Worm (Caenorhabditis elegans) whole organism, midembryonic: ENCODE measurements around the gene ccch-3.

Experiments
- T22C8.4 ChIP-seq: fragments of 200-800 bp; sonication (Bioruptor generic); IDR thresholded peaks from 2 replicates; pipeline ENCODE4 v1.3.6; 2022; ENCODE audit warnings: missing genetic modification characterization, missing compliant biosample characterization
- cog-1 ChIP-seq: sonication (generic microtip); optimal IDR thresholded peaks from 2 replicates; lab custom pipeline; 2016; ENCODE audit warnings: missing genetic modification characterization, missing compliant biosample characterization
- flt-1 ChIP-seq: fragments of 200-800 bp; sonication (Bioruptor generic); IDR thresholded peaks from 2 replicates; pipeline ENCODE4 v1.3.6; 2022; ENCODE audit warnings: missing genetic modification characterization, missing compliant biosample characterization
- klf-2 ChIP-seq: fragments of 200-800 bp; sonication (Bioruptor generic); conservative IDR thresholded peaks from 2 replicates; pipeline ENCODE4 v1.3.6; 2022; ENCODE audit warnings: missing genetic modification reagents, missing genetic modification characterization, missing compliant biosample characterization
- med-1 ChIP-seq: sonication (generic microtip); optimal IDR thresholded peaks from 2 replicates; lab custom pipeline; 2017; ENCODE audit warnings: missing genetic modification characterization, mild to moderate bottlenecking, missing compliant biosample characterization, antibody characterized with exemption, missing genetic modification reagents; ENCODE audit not compliant: insufficient read depth
- ref-1 ChIP-seq: fragments of 200-800 bp; sonication (Bioruptor generic); conservative IDR thresholded peaks from 2 replicates; pipeline ENCODE4 v1.3.6; 2022; ENCODE audit warnings: missing genetic modification reagents, missing genetic modification characterization, missing compliant biosample characterization
- tab-1 ChIP-seq: fragments of 200-800 bp; sonication (Bioruptor generic); IDR thresholded peaks from 2 replicates; pipeline ENCODE4 v1.3.6; 2022; ENCODE audit warnings: missing genetic modification characterization, missing compliant biosample characterization
- ztf-23 ChIP-seq: fragments of 200-800 bp; sonication (Bioruptor generic); IDR thresholded peaks from 2 replicates; pipeline ENCODE4 v1.3.6; 2022; ENCODE audit warnings: missing genetic modification reagents, missing genetic modification characterization, missing compliant biosample characterization
- ztf-29 ChIP-seq: fragments of 200-800 bp; sonication (Bioruptor generic); IDR thresholded peaks from 2 replicates; pipeline ENCODE4 v1.3.6; 2022; ENCODE audit warnings: missing genetic modification reagents, missing genetic modification characterization, missing compliant biosample characterization

The ccch-3 gene

DNA sequence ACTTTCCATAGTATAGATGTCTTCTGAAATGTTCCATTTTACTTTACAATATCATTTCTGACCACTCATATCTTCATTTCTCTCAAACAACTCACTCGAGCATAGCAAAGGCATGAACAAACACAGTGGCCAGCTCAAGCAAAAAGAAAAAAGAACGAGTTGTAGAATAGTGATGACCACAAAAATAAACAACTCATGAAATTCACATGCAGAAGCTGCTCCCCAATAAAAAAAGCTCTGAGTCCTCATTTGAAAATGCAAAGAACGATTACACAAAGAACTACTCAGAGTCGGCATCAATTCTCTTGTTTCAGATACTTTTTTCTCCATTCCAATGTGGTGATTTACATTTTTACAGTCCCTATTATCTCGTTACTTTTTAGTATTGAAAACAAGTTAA, 24.7 kb downstream of the ccch-3 start:
- TF ChIP-seq flt-1 (GFP tag; lab: Robert Waterston, UW), result no peak
- no peak for TF ChIP-seq med-1

DNA sequence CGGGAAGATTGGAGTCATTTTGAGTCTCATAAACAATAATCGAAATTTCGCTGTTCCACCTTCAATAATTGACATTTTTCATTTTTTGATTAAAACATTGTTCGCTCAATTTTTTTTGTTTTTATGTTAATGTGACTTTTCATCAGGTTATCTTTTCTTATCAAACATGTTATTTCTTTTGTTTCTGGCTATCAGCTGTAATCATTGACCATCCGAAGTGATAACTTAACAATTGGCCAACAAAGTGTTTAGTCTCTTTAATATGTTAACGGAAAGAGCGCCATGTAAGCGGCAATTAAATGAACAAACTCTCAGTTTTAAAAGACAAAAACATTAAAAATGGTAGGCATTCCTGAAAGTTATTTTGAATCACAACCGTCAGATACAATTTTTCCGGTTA, 25.4 kb downstream of the ccch-3 start:
- no peak for TF ChIP-seq med-1
- no peak for TF ChIP-seq ref-1
- no peak for TF ChIP-seq tab-1 (GFP tag; lab: Robert Waterston, UW)
- TF ChIP-seq klf-2, result no peak
- no peak for TF ChIP-seq ztf-29
- TF ChIP-seq T22C8.4 (GFP tag; lab: Robert Waterston, UW), result no peak
- no peak for TF ChIP-seq flt-1 (GFP tag; lab: Robert Waterston, UW)
- TF ChIP-seq cog-1 (tag; lab: Kevin White, UChicago), result no peak
- no peak for TF ChIP-seq ztf-23 (GFP tag; lab: Robert Waterston, UW)

ce11 chrV:12633046-12633445, 26.4 kb downstream of the ccch-3 start:
- TF ChIP-seq flt-1 (GFP tag; lab: Robert Waterston, UW) (0 out of 2 replicates have a peak, but pooled peaks have one; percentile 14), klf-2 (no peak), tab-1 (GFP tag; lab: Robert Waterston, UW) (no peak), T22C8.4 (GFP tag; lab: Robert Waterston, UW) (no peak), ztf-29 (no peak), med-1 (no peak), cog-1 (tag; lab: Kevin White, UChicago) (no peak), ref-1 (no peak), ztf-23 (GFP tag; lab: Robert Waterston, UW) (0 out of 2 replicates have a peak, but pooled peaks have one; percentile 61)

DNA sequence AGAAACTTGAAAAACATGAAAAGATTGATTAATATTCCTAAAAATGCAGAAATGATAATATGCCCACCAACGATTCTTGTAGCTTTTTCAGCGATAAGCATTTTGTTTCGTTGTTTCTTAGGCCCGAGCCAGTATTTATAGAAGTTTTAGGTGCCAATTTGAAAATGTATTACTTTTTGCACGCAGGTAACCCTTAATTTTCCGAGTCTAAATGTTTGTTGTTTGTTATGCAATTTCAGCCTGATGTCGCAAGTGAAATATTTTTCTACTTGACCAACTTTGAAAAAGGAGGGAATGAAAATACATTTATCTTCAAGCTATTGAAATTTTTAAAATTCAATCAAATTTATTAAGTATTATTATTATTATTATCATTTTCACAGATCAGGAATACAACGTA, 27.4 kb downstream of the ccch-3 start, which contains the start of gene srx-113:
Gene srx-113, minus strand, starts transcription at position 101 of the 400 bp plus-strand sequence.
- TF ChIP-seq T22C8.4 (GFP tag; lab: Robert Waterston, UW), result no peak
- no peak for TF ChIP-seq ztf-29
- no peak for TF ChIP-seq flt-1 (GFP tag; lab: Robert Waterston, UW)
- no peak for TF ChIP-seq tab-1 (GFP tag; lab: Robert Waterston, UW)
- no peak for TF ChIP-seq cog-1 (tag; lab: Kevin White, UChicago)
- no peak for TF ChIP-seq ztf-23 (GFP tag; lab: Robert Waterston, UW)
- TF ChIP-seq ref-1, result no peak
- no peak for TF ChIP-seq med-1
- TF ChIP-seq klf-2, result no peak

DNA sequence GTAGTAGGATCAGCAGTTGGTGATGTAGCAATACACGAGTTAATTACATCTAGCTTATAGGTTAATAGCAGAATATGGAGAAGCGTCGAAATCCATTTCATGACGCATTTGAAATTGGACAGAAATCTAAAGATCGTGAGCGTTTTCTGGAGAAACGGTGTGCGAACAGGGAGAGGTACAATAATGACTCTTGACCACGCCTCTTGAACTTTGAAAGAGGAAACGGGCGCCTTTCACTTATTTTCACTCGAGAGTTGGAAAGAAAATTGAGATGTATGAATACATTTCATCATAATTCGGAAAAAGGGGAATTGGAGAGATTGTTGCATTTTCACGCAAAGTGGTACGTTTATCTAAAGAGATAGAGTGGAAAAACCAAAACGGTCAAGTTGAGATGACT, 29.7 kb downstream of the ccch-3 start, which contains the start of gene F56H9.6:
Gene F56H9.6, minus strand, starts transcription at position 101 of the 400 bp plus-strand sequence.
- TF ChIP-seq flt-1 (GFP tag; lab: Robert Waterston, UW) (no peak), med-1 (no peak), klf-2 (no peak), ztf-23 (GFP tag; lab: Robert Waterston, UW) (no peak), ztf-29 (no peak), T22C8.4 (GFP tag; lab: Robert Waterston, UW) (no peak), ref-1 (no peak), cog-1 (tag; lab: Kevin White, UChicago) (no peak), tab-1 (GFP tag; lab: Robert Waterston, UW) (no peak)

DNA sequence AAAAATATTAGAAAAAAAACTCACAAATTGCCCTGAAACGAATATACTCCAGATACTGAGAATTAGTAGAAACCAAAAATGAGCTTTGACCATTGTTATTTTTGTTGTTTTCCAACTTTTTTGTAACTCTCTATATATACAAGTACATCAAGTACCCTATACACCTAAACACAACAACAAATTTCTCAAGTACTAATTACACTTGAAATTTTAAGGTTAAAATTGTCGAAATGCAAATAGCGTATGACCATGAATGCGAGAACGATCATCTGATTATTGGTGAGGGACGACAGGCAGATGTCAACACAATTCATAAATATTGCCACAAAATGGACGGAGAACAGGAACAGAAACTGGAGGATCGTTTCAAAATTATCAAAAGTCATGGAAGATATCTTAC, 35.1 kb downstream of the ccch-3 start, which contains the start of gene F56H9.9:
Gene F56H9.9, minus strand, starts transcription at position 101 of the 400 bp plus-strand sequence.
- TF ChIP-seq med-1, result no peak
- TF ChIP-seq cog-1 (tag; lab: Kevin White, UChicago), result no peak
- no peak for TF ChIP-seq flt-1 (GFP tag; lab: Robert Waterston, UW)
- no peak for TF ChIP-seq ztf-23 (GFP tag; lab: Robert Waterston, UW)
- no peak for TF ChIP-seq T22C8.4 (GFP tag; lab: Robert Waterston, UW)
- no peak for TF ChIP-seq ztf-29
- no peak for TF ChIP-seq klf-2
- TF ChIP-seq ref-1, result no peak
- no peak for TF ChIP-seq tab-1 (GFP tag; lab: Robert Waterston, UW)

DNA sequence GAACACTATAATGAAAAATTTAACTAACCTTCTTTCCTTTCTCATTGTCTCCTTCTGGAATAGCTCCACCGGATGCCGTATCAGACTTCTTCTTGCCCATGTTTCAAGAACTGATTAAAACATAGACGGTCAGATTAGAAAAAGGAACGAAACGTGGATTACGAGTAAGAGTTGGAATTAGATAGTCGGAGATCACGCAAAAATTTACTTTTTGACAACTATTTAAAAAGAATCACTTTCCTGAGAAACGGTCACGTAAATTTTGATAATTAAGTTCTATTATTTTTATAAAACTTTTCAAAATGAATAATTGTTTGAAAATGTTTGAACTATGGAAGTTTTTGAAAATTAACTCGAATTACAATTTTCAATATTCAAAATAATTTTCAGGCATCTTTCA, 47.4 kb downstream of the ccch-3 start, which contains the start of gene cyc-2.2:
Gene cyc-2.2, minus strand, starts transcription at position 101 of the 400 bp plus-strand sequence.
- no peak for TF ChIP-seq ztf-29
- no peak for TF ChIP-seq med-1
- TF ChIP-seq ref-1, result no peak

DNA sequence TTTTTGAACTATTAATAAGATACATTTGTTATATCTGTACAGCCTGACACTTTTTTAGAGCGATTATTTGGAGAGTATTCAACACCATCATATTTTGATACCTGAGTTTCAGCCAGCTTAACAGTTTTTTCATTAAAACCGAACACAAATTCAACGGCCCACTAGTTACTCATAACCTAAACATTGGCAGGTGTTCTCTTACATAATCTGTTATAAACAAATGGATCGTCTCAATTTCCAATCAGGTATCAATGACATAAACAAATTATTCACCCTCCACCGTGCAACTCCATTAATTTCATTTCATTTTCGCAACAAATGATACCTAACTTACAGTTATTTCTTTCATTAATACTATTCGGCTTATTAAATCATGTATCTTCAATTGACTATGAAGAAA, 48.5 kb downstream of the ccch-3 start, which contains the start of gene cubn-1:
Gene cubn-1, plus strand, starts transcription at position 301 of the 400 bp plus-strand sequence.
- no peak for TF ChIP-seq ztf-29
- TF ChIP-seq T22C8.4 (GFP tag; lab: Robert Waterston, UW), result no peak
- TF ChIP-seq cog-1 (tag; lab: Kevin White, UChicago), result no peak
- no peak for TF ChIP-seq tab-1 (GFP tag; lab: Robert Waterston, UW)

DNA sequence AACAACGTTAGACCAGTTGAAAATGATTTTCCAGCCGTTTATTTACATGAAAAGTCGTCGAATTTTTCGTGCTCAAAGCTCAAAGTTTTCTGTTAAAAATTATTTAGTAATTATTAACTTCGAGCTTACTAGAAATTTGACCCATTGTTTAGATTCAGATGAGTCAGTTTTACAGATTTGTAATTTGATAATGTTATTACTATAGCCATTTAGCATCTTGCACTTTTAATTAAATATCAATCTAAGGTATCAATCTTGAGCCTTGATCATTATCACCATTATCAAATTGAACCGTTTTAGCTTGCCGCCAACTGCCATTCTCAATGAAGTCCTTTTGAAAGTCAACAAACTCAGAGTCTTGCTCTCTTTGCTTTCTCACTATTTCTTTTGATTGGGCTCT, 50.0 kb downstream of the ccch-3 start, which contains the start of gene ZC116.1:
Gene ZC116.1, plus strand, starts transcription at position 301 of the 400 bp plus-strand sequence.
- TF ChIP-seq ref-1 (no peak), ztf-29 (no peak), T22C8.4 (GFP tag; lab: Robert Waterston, UW) (no peak), med-1 (no peak), flt-1 (GFP tag; lab: Robert Waterston, UW) (no peak), tab-1 (GFP tag; lab: Robert Waterston, UW) (no peak), klf-2 (no peak), ztf-23 (GFP tag; lab: Robert Waterston, UW) (no peak), cog-1 (tag; lab: Kevin White, UChicago) (no peak)

ce11 chrV:12608857-12609256, 50.6 kb downstream of the ccch-3 start, which contains the start of gene ZC116.5:
Gene ZC116.5 (minus strand): TSS chrV:12608957.
- TF ChIP-seq flt-1 (GFP tag; lab: Robert Waterston, UW) (no peak), tab-1 (GFP tag; lab: Robert Waterston, UW) (no peak), med-1 (no peak), ztf-29 (no peak), klf-2 (no peak), ref-1 (no peak), cog-1 (tag; lab: Kevin White, UChicago) (no peak), ztf-23 (GFP tag; lab: Robert Waterston, UW) (no peak), T22C8.4 (GFP tag; lab: Robert Waterston, UW) (no peak)
